Worm (Caenorhabditis elegans) whole organism, late embryonic: ENCODE results near the gene Y7A5A.8.

Experiments
- C08G9.2 ChIP-seq: sonication (generic microtip); optimal IDR thresholded peaks from 2 replicates; lab custom pipeline; 2016; ENCODE audit warnings: mild to moderate bottlenecking, missing genetic modification characterization, moderate library complexity, missing compliant biosample characterization
- C38D4.7 ChIP-seq: fragments of 200-800 bp; sonication (Bioruptor generic); optimal IDR thresholded peaks from 2 replicates; lab custom pipeline; 2018; ENCODE audit warnings: mild to moderate bottlenecking, missing genetic modification characterization, moderate library complexity, missing compliant biosample characterization
- F13H6.1 ChIP-seq: sonication (generic microtip); optimal IDR thresholded peaks from 2 replicates; lab custom pipeline; 2016; ENCODE audit warnings: missing genetic modification characterization, missing compliant biosample characterization
- K02D7.2 ChIP-seq: sonication (generic microtip); optimal IDR thresholded peaks from 2 replicates; lab custom pipeline; 2017; ENCODE audit warnings: mild to moderate bottlenecking, missing genetic modification characterization, missing compliant biosample characterization
- T23F11.4 ChIP-seq: fragments of 200-800 bp; sonication (Bioruptor generic); optimal IDR thresholded peaks from 2 replicates; lab custom pipeline; 2018; ENCODE audit warnings: mild to moderate bottlenecking, missing genetic modification characterization, missing compliant biosample characterization
- Y22D7AL.16 ChIP-seq: sonication (generic microtip); optimal IDR thresholded peaks from 2 replicates; lab custom pipeline; 2016; ENCODE audit warnings: missing genetic modification characterization, missing compliant biosample characterization
- ahr-1 ChIP-seq: sonication (generic microtip); optimal IDR thresholded peaks from 2 replicates; lab custom pipeline; 2016; ENCODE audit warnings: missing genetic modification characterization, missing compliant biosample characterization
- ama-1 ChIP-seq: fragments of 150-350 bp; optimal IDR thresholded peaks from 2 replicates; lab custom pipeline; 2014
- ceh-14 ChIP-seq: sonication (generic microtip); optimal IDR thresholded peaks from 2 replicates; lab custom pipeline; 2016; ENCODE audit warnings: missing genotype, missing genetic modification characterization, missing compliant biosample characterization
- ceh-24 ChIP-seq: sonication (generic microtip); optimal IDR thresholded peaks from 2 replicates; lab custom pipeline; 2016; ENCODE audit warnings: mild to moderate bottlenecking, missing genetic modification characterization, missing compliant biosample characterization
- ceh-31 ChIP-seq: sonication (generic microtip); optimal IDR thresholded peaks from 2 replicates; lab custom pipeline; 2016; ENCODE audit warnings: missing genetic modification characterization, missing compliant biosample characterization
- ceh-45 ChIP-seq: fragments of 200-800 bp; sonication (Bioruptor generic); IDR thresholded peaks from 2 replicates; pipeline ENCODE4 v1.3.6; 2022; ENCODE audit warnings: missing genetic modification reagents, missing genetic modification characterization, missing compliant biosample characterization
- ceh-48 ChIP-seq: sonication (generic microtip); optimal IDR thresholded peaks from 2 replicates; lab custom pipeline; 2016; ENCODE audit warnings: missing genetic modification characterization, inconsistent platforms, missing compliant biosample characterization
- ceh-9 ChIP-seq: sonication (generic microtip); optimal IDR thresholded peaks from 2 replicates; lab custom pipeline; 2016; ENCODE audit warnings: mild to moderate bottlenecking, missing genetic modification characterization, inconsistent platforms, missing compliant biosample characterization
- che-1 ChIP-seq: sonication (generic microtip); optimal IDR thresholded peaks from 2 replicates; lab custom pipeline; 2016; ENCODE audit warnings: mild to moderate bottlenecking, missing genetic modification characterization, missing compliant biosample characterization
- dmd-4 ChIP-seq: sonication (generic microtip); optimal IDR thresholded peaks from 2 replicates; lab custom pipeline; 2016; ENCODE audit warnings: borderline replicate concordance, missing genetic modification characterization, missing compliant biosample characterization
- dve-1 ChIP-seq: sonication (generic microtip); optimal IDR thresholded peaks from 2 replicates; lab custom pipeline; 2017; ENCODE audit warnings: antibody characterized with exemption, mild to moderate bottlenecking, missing genetic modification characterization, missing compliant biosample characterization
- elt-4 ChIP-seq: sonication (generic microtip); optimal IDR thresholded peaks from 2 replicates; lab custom pipeline; 2016; ENCODE audit warnings: missing genetic modification characterization, missing compliant biosample characterization
- ets-4 ChIP-seq: sonication (generic microtip); optimal IDR thresholded peaks from 2 replicates; lab custom pipeline; 2016; ENCODE audit warnings: missing genetic modification characterization, missing compliant biosample characterization
- fkh-10 ChIP-seq: fragments of 150-350 bp; optimal IDR thresholded peaks from 2 replicates; lab custom pipeline; 2014; ENCODE audit warnings: missing biosample characterization, missing genetic modification reagents, missing genetic modification characterization
- fkh-6 ChIP-seq: sonication (generic microtip); optimal IDR thresholded peaks from 2 replicates; lab custom pipeline; 2016; ENCODE audit warnings: missing genetic modification characterization, missing compliant biosample characterization
- gmeb-2 ChIP-seq: sonication (generic microtip); optimal IDR thresholded peaks from 2 replicates; lab custom pipeline; 2016; ENCODE audit warnings: missing genetic modification characterization, inconsistent platforms, missing compliant biosample characterization
- hlh-15 ChIP-seq: sonication (generic microtip); optimal IDR thresholded peaks from 2 replicates; lab custom pipeline; 2016; ENCODE audit warnings: missing genetic modification characterization, missing compliant biosample characterization
- hlh-30 ChIP-seq: sonication (generic microtip); optimal IDR thresholded peaks from 2 replicates; lab custom pipeline; 2017; ENCODE audit warnings: antibody characterized with exemption, missing genetic modification characterization, missing compliant biosample characterization; ENCODE audit not compliant: insufficient read depth
- hlh-8 ChIP-seq: sonication (generic microtip); optimal IDR thresholded peaks from 2 replicates; lab custom pipeline; 2016; ENCODE audit warnings: missing genotype, missing genetic modification characterization, missing compliant biosample characterization
- lin-11 ChIP-seq: fragments of 200-800 bp; sonication (Bioruptor generic); optimal IDR thresholded peaks from 2 replicates; lab custom pipeline; 2018; ENCODE audit warnings: mild to moderate bottlenecking, missing genetic modification characterization, missing compliant biosample characterization
- mec-3 ChIP-seq: sonication (generic microtip); optimal IDR thresholded peaks from 2 replicates; lab custom pipeline; 2016; ENCODE audit warnings: borderline replicate concordance, missing genetic modification characterization, missing compliant biosample characterization
- nfya-1 ChIP-seq: sonication (generic microtip); optimal IDR thresholded peaks from 2 replicates; lab custom pipeline; 2017; ENCODE audit warnings: missing genetic modification characterization, mild to moderate bottlenecking, missing compliant biosample characterization, antibody characterized with exemption, moderate library complexity
- nhr-11 ChIP-seq: fragments of 150-350 bp; optimal IDR thresholded peaks from 2 replicates; lab custom pipeline; 2014; ENCODE audit warnings: missing biosample characterization, missing genetic modification characterization
- npax-4 ChIP-seq: sonication (generic microtip); optimal IDR thresholded peaks from 2 replicates; lab custom pipeline; 2016; ENCODE audit warnings: missing genetic modification characterization, missing compliant biosample characterization
- odd-2 ChIP-seq: sonication (generic microtip); optimal IDR thresholded peaks from 2 replicates; lab custom pipeline; 2017; ENCODE audit warnings: antibody characterized with exemption, mild to moderate bottlenecking, missing genetic modification characterization, missing compliant biosample characterization
- pat-9 ChIP-seq: fragments of 200-800 bp; sonication (Bioruptor generic); optimal IDR thresholded peaks from 2 replicates; lab custom pipeline; 2018; ENCODE audit warnings: mild to moderate bottlenecking, missing genetic modification characterization, moderate library complexity, missing compliant biosample characterization
- pqm-1 ChIP-seq: sonication (generic microtip); optimal IDR thresholded peaks from 2 replicates; lab custom pipeline; 2016; ENCODE audit warnings: missing genetic modification characterization, missing compliant biosample characterization
- ref-2 ChIP-seq: sonication (generic microtip); optimal IDR thresholded peaks from 2 replicates; lab custom pipeline; 2016; ENCODE audit warnings: missing genetic modification characterization, missing compliant biosample characterization
- rnt-1 ChIP-seq: sonication (generic microtip); optimal IDR thresholded peaks from 2 replicates; lab custom pipeline; 2016; ENCODE audit warnings: missing genetic modification characterization, missing compliant biosample characterization
- sdc-2 ChIP-seq: sonication (generic microtip); optimal IDR thresholded peaks from 2 replicates; lab custom pipeline; 2016; ENCODE audit warnings: missing genotype, missing genetic modification characterization, missing compliant biosample characterization
- sox-2 ChIP-seq: fragments of 200-800 bp; sonication (Bioruptor generic); IDR thresholded peaks from 2 replicates; pipeline ENCODE4 v1.3.6; 2022; ENCODE audit warnings: missing genetic modification reagents, missing genetic modification characterization, missing compliant biosample characterization
- syd-9 ChIP-seq: sonication (generic microtip); optimal IDR thresholded peaks from 2 replicates; lab custom pipeline; 2016; ENCODE audit warnings: mild to moderate bottlenecking, missing genetic modification characterization, moderate library complexity, missing compliant biosample characterization
- unc-3 ChIP-seq, 2 experiments: fragments of 200-800 bp in 1 of 2; sonication (Bioruptor generic) in 1 of 2; sonication (generic microtip) in 1 of 2; conservative IDR thresholded peaks in 1 of 2; optimal IDR thresholded peaks in 1 of 2; 2 replicates each; pipeline versions ENCODE4 v1.3.6 to Lab custom; 2016 to 2022; ENCODE audit warnings: missing compliant biosample characterization in 2 of 2, missing genetic modification characterization in 2 of 2, missing genetic modification reagents in 1 of 2
- unc-55 ChIP-seq: sonication (generic microtip); optimal IDR thresholded peaks from 2 replicates; lab custom pipeline; 2017; ENCODE audit warnings: missing biosample characterization, missing genetic modification reagents, missing genetic modification characterization
- zip-5 ChIP-seq: sonication (generic microtip); optimal IDR thresholded peaks from 2 replicates; lab custom pipeline; 2016; ENCODE audit warnings: missing genetic modification characterization, missing compliant biosample characterization
- ztf-16 ChIP-seq: sonication (generic microtip); optimal IDR thresholded peaks from 2 replicates; lab custom pipeline; 2017; ENCODE audit warnings: missing genetic modification characterization, missing compliant biosample characterization

Y7A5A.8 gene

ce11 chrX:15841086-15841622 is 18.9 kb downstream of the Y7A5A.8 start, which contains the start of gene serp-1.1 (continued):
- TF ChIP-seq syd-9 (tag; lab: Kevin White, UChicago) (peak; percentile 81), ztf-16 (tag; lab: Kevin White, UChicago) (peak; percentile 84), F13H6.1 (tag; lab: Kevin White, UChicago) (peak; percentile 88), ceh-24 (tag; lab: Kevin White, UChicago) (no peak), odd-2 (tag; lab: Kevin White, UChicago) (no peak), ceh-48 (tag; lab: Kevin White, UChicago) (peak; percentile 45), mec-3 (tag; lab: Kevin White, UChicago) (peak; percentile 66), C08G9.2 (tag; lab: Kevin White, UChicago) (peak; percentile 75), sdc-2 (tag; lab: Kevin White, UChicago) (peak; percentile 93), ets-4 (tag; lab: Kevin White, UChicago) (peak; percentile 78), nhr-11 (tag; lab: Kevin White, UChicago) (no peak), fkh-6 (tag; lab: Kevin White, UChicago) (peak; percentile 24), zip-5 (tag; lab: Kevin White, UChicago) (no peak), che-1 (tag; lab: Kevin White, UChicago) (no peak), ahr-1 (peak; percentile 5), lin-11 (tag; lab: Kevin White, UChicago) (peak; percentile 13), unc-55 (GFP tag; lab: Kevin White, UChicago) (peak; percentile 78), hlh-8 (peak; percentile 77), sox-2 (GFP tag; lab: Robert Waterston, UW) (no peak), C38D4.7 (GFP tag; lab: Kevin White, UChicago) (peak; percentile 28), K02D7.2 (no peak), unc-3 (GFP tag; conservative IDR thresholded peaks at IDR 0.05; lab: Robert Waterston, UW) (peak; percentile 44; the same call in 1 of the 2 replicates), unc-3 (tag; optimal IDR thresholded peaks at IDR 0.05; lab: Kevin White, UChicago) (peak; percentile 62), T23F11.4 (GFP tag; lab: Kevin White, UChicago) (peak; percentile 55), dve-1 (tag; lab: Kevin White, UChicago) (peak; percentile 78)

ce11 chrX:15842492-15842891 is 20.2 kb downstream of the Y7A5A.8 start:
- TF ChIP-seq ceh-14 (tag; lab: Kevin White, UChicago) (no peak), dmd-4 (tag; lab: Kevin White, UChicago) (no peak), pqm-1 (tag; lab: Kevin White, UChicago) (no peak), ets-4 (tag; lab: Kevin White, UChicago) (no peak), pat-9 (tag; lab: Kevin White, UChicago) (no peak), ceh-45 (GFP tag; lab: Robert Waterston, UW) (no peak), Y22D7AL.16 (tag; lab: Kevin White, UChicago) (no peak)

ce11 chrX:15844330-15844729 is 22.0 kb downstream of the Y7A5A.8 start:
- TF ChIP-seq hlh-8 (no peak), elt-4 (tag; lab: Kevin White, UChicago) (no peak), ceh-45 (GFP tag; lab: Robert Waterston, UW) (no peak), hlh-15 (no peak), nfya-1 (tag; lab: Kevin White, UChicago) (no peak), lin-11 (tag; lab: Kevin White, UChicago) (no peak), ceh-9 (tag; lab: Kevin White, UChicago) (no peak), fkh-10 (GFP tag; lab: Kevin White, UChicago) (no peak), ceh-24 (tag; lab: Kevin White, UChicago) (no peak), gmeb-2 (tag; lab: Kevin White, UChicago) (no peak), ztf-16 (tag; lab: Kevin White, UChicago) (no peak), rnt-1 (tag; lab: Kevin White, UChicago) (no peak), ceh-31 (no peak), ama-1 (no peak), nhr-11 (tag; lab: Kevin White, UChicago) (no peak), hlh-30 (no peak), npax-4 (no peak), sox-2 (GFP tag; lab: Robert Waterston, UW) (no peak), C08G9.2 (tag; lab: Kevin White, UChicago) (no peak), ref-2 (tag; lab: Kevin White, UChicago) (no peak)
- TF ChIP-seq, all 69 proteins: peak for 0
